Fruit fly (Drosophila melanogaster) whole organism, embryonic: ENCODE data around the gene HIP-R.

Experiments used
- B-H2 ChIP-seq: fragments of 200-800 bp; sonication (Bioruptor generic); optimal IDR thresholded peaks from 2 replicates; lab custom pipeline; 2018; ENCODE audit warnings: missing biosample characterization, mild to moderate bottlenecking, missing genetic modification characterization
- CG10274 ChIP-seq: fragments of 200-800 bp; sonication (Bioruptor generic); optimal IDR thresholded peaks from 3 replicates; lab custom pipeline; 2017; ENCODE audit warnings: missing biosample characterization, mild to moderate bottlenecking, missing genetic modification characterization
- CG11093 ChIP-seq: fragments of 200-800 bp; sonication (Bioruptor generic); IDR thresholded peaks from 3 replicates; pipeline ENCODE4 v1.3.6; 2022; ENCODE audit warnings: missing biosample characterization, missing genetic modification characterization
- CG13287 ChIP-seq: fragments of 200-800 bp; sonication (Bioruptor generic); IDR thresholded peaks from 2 replicates; pipeline ENCODE4 v1.3.6; 2022; ENCODE audit warnings: missing biosample characterization, missing genetic modification characterization; ENCODE audit not compliant: partially characterized antibody
- CG14050 ChIP-seq: fragments of 200-800 bp; sonication (Bioruptor generic); IDR thresholded peaks from 3 replicates; pipeline ENCODE4 v1.3.6; 2022; ENCODE audit warnings: missing biosample characterization, missing genetic modification characterization
- CG1603 ChIP-seq: fragments of 200-800 bp; sonication (Bioruptor generic); optimal IDR thresholded peaks from 2 replicates; lab custom pipeline; 2019; ENCODE audit warnings: missing biosample characterization, mild to moderate bottlenecking, missing genetic modification characterization, moderate library complexity
- CG18011 ChIP-seq: fragments of 200-800 bp; sonication (Bioruptor generic); optimal IDR thresholded peaks from 2 replicates; lab custom pipeline; 2017; ENCODE audit warnings: missing biosample characterization, missing genetic modification characterization, mild to moderate bottlenecking, moderate library complexity, missing genotype
- CG2116 ChIP-seq: fragments of 200-800 bp; sonication (Bioruptor generic); optimal IDR thresholded peaks from 3 replicates; lab custom pipeline; 2018; ENCODE audit warnings: missing biosample characterization, mild to moderate bottlenecking, missing genetic modification characterization
- CG31388 ChIP-seq: fragments of 200-800 bp; sonication (Bioruptor generic); optimal IDR thresholded peaks from 2 replicates; lab custom pipeline; 2016; ENCODE audit warnings: missing biosample characterization, missing genetic modification characterization
- CG3407 ChIP-seq: fragments of 200-800 bp; sonication (Bioruptor generic); optimal IDR thresholded peaks from 2 replicates; lab custom pipeline; 2018; ENCODE audit warnings: missing biosample characterization, mild to moderate bottlenecking, missing genetic modification characterization
- CG42726 ChIP-seq: fragments of 200-800 bp; sonication (Bioruptor generic); IDR thresholded peaks from 2 replicates; pipeline ENCODE4 v1.3.6; 2022; ENCODE audit warnings: missing biosample characterization, missing genetic modification characterization; ENCODE audit not compliant: partially characterized antibody
- CG4617 ChIP-seq: fragments of 200-800 bp; sonication (Bioruptor generic); optimal IDR thresholded peaks from 3 replicates; lab custom pipeline; 2016; ENCODE audit warnings: missing biosample characterization, missing genetic modification characterization, borderline replicate concordance
- CG7839 ChIP-seq: fragments of 200-800 bp; sonication (Bioruptor generic); optimal IDR thresholded peaks from 3 replicates; lab custom pipeline; 2018; ENCODE audit warnings: missing biosample characterization, mild to moderate bottlenecking, missing genetic modification characterization, moderate library complexity
- CG7928 ChIP-seq: fragments of 200-800 bp; sonication (Bioruptor generic); optimal IDR thresholded peaks from 2 replicates; lab custom pipeline; 2017; ENCODE audit warnings: missing biosample characterization, mild to moderate bottlenecking, missing genetic modification characterization
- Chrac-16 ChIP-seq: fragments of 200-800 bp; sonication (Bioruptor generic); optimal IDR thresholded peaks from 3 replicates; lab custom pipeline; 2016; ENCODE audit warnings: missing biosample characterization, missing genetic modification characterization
- CoRest ChIP-seq: fragments of 200-800 bp; sonication (Bioruptor generic); optimal IDR thresholded peaks from 3 replicates; lab custom pipeline; 2018; ENCODE audit warnings: missing biosample characterization, mild to moderate bottlenecking, missing genetic modification characterization, moderate library complexity
- D ChIP-seq, 2 experiments: fragments of 200-800 bp in 1 of 2; fragments of >200 bp in 1 of 2; sonication (Bioruptor generic) in 1 of 2; optimal IDR thresholded peaks; 2 replicates in 1 of 2; 3 replicates in 1 of 2; lab custom pipeline; 2017; ENCODE audit warnings: mild to moderate bottlenecking in 1 of 2, missing biosample characterization in 1 of 2, missing genetic modification characterization in 1 of 2, missing genetic modification reagents in 1 of 2
- Elba2 ChIP-seq: fragments of 200-800 bp; sonication (Bioruptor generic); optimal IDR thresholded peaks from 3 replicates; lab custom pipeline; 2016; ENCODE audit warnings: missing biosample characterization, missing genetic modification characterization
- Lim3 ChIP-seq: fragments of 200-800 bp; sonication (Bioruptor generic); IDR thresholded peaks from 2 replicates; pipeline ENCODE4 v1.3.6; 2022; ENCODE audit warnings: missing biosample characterization, missing genetic modification characterization
- Meics ChIP-seq: fragments of 200-800 bp; sonication (Bioruptor generic); optimal IDR thresholded peaks from 2 replicates; lab custom pipeline; 2017; ENCODE audit warnings: missing biosample characterization, mild to moderate bottlenecking, missing genetic modification characterization
- Opbp ChIP-seq: fragments of 200-800 bp; sonication (Bioruptor generic); IDR thresholded peaks from 3 replicates; pipeline ENCODE4 v1.3.6; 2022; ENCODE audit warnings: missing biosample characterization, missing genetic modification characterization; ENCODE audit not compliant: partially characterized antibody
- Stat92E ChIP-seq, 3 experiments: fragments of >200 bp in 2 of 3; fragments of 200-800 bp in 1 of 3; sonication (Bioruptor generic) in 1 of 3; optimal IDR thresholded peaks; 2 replicates each; lab custom pipeline; 2017 to 2019; ENCODE audit warnings: missing biosample characterization in 3 of 3, missing genetic modification characterization in 3 of 3, mild to moderate bottlenecking in 1 of 3, moderate library complexity in 1 of 3
- Vsx1 ChIP-seq: fragments of 200-800 bp; sonication (Bioruptor generic); optimal IDR thresholded peaks from 2 replicates; lab custom pipeline; 2017; ENCODE audit warnings: missing biosample characterization, mild to moderate bottlenecking, missing genetic modification characterization, missing genetic modification reagents
- Xbp1 ChIP-seq: fragments of 200-800 bp; sonication (Bioruptor generic); optimal IDR thresholded peaks from 3 replicates; lab custom pipeline; 2016; ENCODE audit warnings: missing biosample characterization, mild to moderate bottlenecking, missing genetic modification characterization
- amos ChIP-seq: fragments of 200-800 bp; sonication (Bioruptor generic); IDR thresholded peaks from 2 replicates; pipeline ENCODE4 v1.3.6; 2022; ENCODE audit warnings: missing biosample characterization, missing genetic modification characterization; ENCODE audit not compliant: partially characterized antibody
- aop ChIP-seq: fragments of 200-800 bp; sonication (Bioruptor generic); IDR thresholded peaks from 2 replicates; pipeline ENCODE4 v1.3.6; 2022; ENCODE audit warnings: missing biosample characterization, missing genetic modification characterization
- ato ChIP-seq: fragments of 200-800 bp; sonication (Bioruptor generic); IDR thresholded peaks from 2 replicates; pipeline ENCODE4 v1.3.6; 2022; ENCODE audit warnings: missing biosample characterization, missing genetic modification characterization; ENCODE audit not compliant: partially characterized antibody
- bcd ChIP-seq: fragments of 200-800 bp; sonication (Bioruptor generic); optimal IDR thresholded peaks from 2 replicates; lab custom pipeline; 2017; ENCODE audit warnings: missing biosample characterization, mild to moderate bottlenecking, missing genetic modification characterization
- ems ChIP-seq: fragments of 200-800 bp; sonication (Bioruptor generic); optimal IDR thresholded peaks from 3 replicates; lab custom pipeline; 2016; ENCODE audit warnings: missing biosample characterization, missing genetic modification characterization
- gcm2 ChIP-seq: fragments of 200-800 bp; sonication (Bioruptor generic); optimal IDR thresholded peaks from 2 replicates; lab custom pipeline; 2016; ENCODE audit warnings: missing biosample characterization, missing genetic modification characterization
- grn ChIP-seq: fragments of 200-800 bp; sonication (Bioruptor generic); optimal IDR thresholded peaks from 3 replicates; lab custom pipeline; 2017; ENCODE audit warnings: missing biosample characterization, missing genetic modification characterization
- h ChIP-seq: fragments of >200 bp; optimal IDR thresholded peaks from 2 replicates; lab custom pipeline; 2017
- hkb ChIP-seq, 2 experiments: fragments of 200-800 bp in 1 of 2; fragments of >200 bp in 1 of 2; sonication (Bioruptor generic) in 1 of 2; IDR thresholded peaks in 1 of 2; optimal IDR thresholded peaks in 1 of 2; 2 replicates each; pipeline versions ENCODE4 v1.3.6 to Lab custom; 2017 to 2022; ENCODE audit warnings: missing biosample characterization in 1 of 2, missing genetic modification characterization in 1 of 2
- hth ChIP-seq: fragments of >200 bp; optimal IDR thresholded peaks from 2 replicates; lab custom pipeline; 2017; ENCODE audit warnings: inconsistent platforms
- ken ChIP-seq: fragments of 200-800 bp; sonication (Bioruptor generic); IDR thresholded peaks from 3 replicates; pipeline ENCODE4 v1.3.6; 2022; ENCODE audit warnings: missing biosample characterization, missing genetic modification characterization
- kni ChIP-seq: fragments of 200-800 bp; sonication (Bioruptor generic); optimal IDR thresholded peaks from 3 replicates; lab custom pipeline; 2017; ENCODE audit warnings: mild to moderate bottlenecking, missing biosample characterization, missing genetic modification reagents, missing genetic modification characterization
- phol ChIP-seq: fragments of 200-800 bp; sonication (Bioruptor generic); optimal IDR thresholded peaks from 3 replicates; lab custom pipeline; 2018; ENCODE audit warnings: missing biosample characterization, mild to moderate bottlenecking, missing genetic modification characterization, moderate library complexity
- rib ChIP-seq: fragments of 200-800 bp; sonication (Bioruptor generic); IDR thresholded peaks from 2 replicates; pipeline ENCODE4 v1.3.6; 2022; ENCODE audit warnings: missing biosample characterization, missing genetic modification characterization
- scrt ChIP-seq: fragments of 200-800 bp; sonication (Bioruptor generic); optimal IDR thresholded peaks from 2 replicates; lab custom pipeline; 2018; ENCODE audit warnings: missing biosample characterization, mild to moderate bottlenecking, missing genetic modification characterization, moderate library complexity
- sens-2 ChIP-seq: fragments of 200-800 bp; sonication (Bioruptor generic); IDR thresholded peaks from 2 replicates; pipeline ENCODE4 v1.3.6; 2022; ENCODE audit warnings: missing biosample characterization, missing genetic modification characterization
- seq ChIP-seq: fragments of 200-800 bp; sonication (Bioruptor generic); IDR thresholded peaks from 2 replicates; pipeline ENCODE4 v1.3.6; 2022; ENCODE audit warnings: missing biosample characterization, missing genetic modification characterization
- shn ChIP-seq: fragments of 200-800 bp; sonication (Bioruptor generic); optimal IDR thresholded peaks from 3 replicates; lab custom pipeline; 2016; ENCODE audit warnings: missing biosample characterization, missing genetic modification characterization
- tll ChIP-seq, 2 experiments: fragments of 200-800 bp in 1 of 2; fragments of >200 bp in 1 of 2; sonication (Bioruptor generic) in 1 of 2; optimal IDR thresholded peaks; 2 replicates each; lab custom pipeline; 2017 to 2019; ENCODE audit warnings: missing biosample characterization in 2 of 2, missing genetic modification characterization in 2 of 2, mild to moderate bottlenecking in 1 of 2, moderate library complexity in 1 of 2
- ttk ChIP-seq: fragments of 200-800 bp; sonication (Bioruptor generic); IDR thresholded peaks from 2 replicates; pipeline ENCODE4 v2.1.2; 2022; ENCODE audit warnings: missing biosample characterization, missing genetic modification characterization
- wdn ChIP-seq: fragments of 200-800 bp; sonication (Bioruptor generic); IDR thresholded peaks from 2 replicates; pipeline ENCODE4 v1.3.6; 2022; ENCODE audit warnings: missing biosample characterization, missing genetic modification characterization
- zen2 ChIP-seq: fragments of 200-800 bp; sonication (Bioruptor generic); IDR thresholded peaks from 3 replicates; pipeline ENCODE4 v1.3.6; 2022; ENCODE audit warnings: missing biosample characterization, missing genetic modification characterization; ENCODE audit not compliant: partially characterized antibody

HIP-R gene

dm6 chrX:3743005-3743890 lies 46.5 kb upstream of the HIP-R start (continued):
- TF ChIP-seq D (optimal IDR thresholded peaks at IDR 0.05; lab: Kevin White, UChicago): no peak
- TF ChIP-seq D (GFP tag; optimal IDR thresholded peaks at IDR 0.05; lab: Kevin White, UChicago): peak; percentile 42
- TF ChIP-seq ato (GFP tag; lab: Robert Waterston, UW): 0 out of 2 replicates have a peak, but pooled peaks have one; percentile 29
- TF ChIP-seq scrt (GFP tag; lab: Kevin White, UChicago): peak; percentile 72
- peak; percentile 59 for TF ChIP-seq gcm2
- no peak for TF ChIP-seq tll (GFP tag; optimal IDR thresholded peaks at IDR 0.05; lab: Kevin White, UChicago)
- peak; percentile 89 for TF ChIP-seq CG10274 (GFP tag; lab: Kevin White, UChicago)
- no peak for TF ChIP-seq CG7928
- TF ChIP-seq hkb (optimal IDR thresholded peaks at IDR 0.05; lab: Kevin White, UChicago): no peak
- TF ChIP-seq hkb (GFP tag; IDR thresholded peaks at IDR 0.05; lab: Robert Waterston, UW): peak; percentile 90
- TF ChIP-seq Opbp: peak; percentile 64
- no peak for TF ChIP-seq hth
- peak; percentile 74 for TF ChIP-seq Meics
- TF ChIP-seq B-H2: peak; percentile 49
- TF ChIP-seq amos (GFP tag; lab: Robert Waterston, UW): no peak; the same call in 1 of the 2 replicates
- peak; percentile 66; the same call in 2 of the 3 replicates for TF ChIP-seq CG11093
- TF ChIP-seq grn (GFP tag; lab: Kevin White, UChicago): peak; percentile 4
- peak; percentile 74 for TF ChIP-seq CG3407 (GFP tag; lab: Kevin White, UChicago)
- TF ChIP-seq Vsx1: no peak
- peak; percentile 39 for TF ChIP-seq kni (GFP tag; lab: Kevin White, UChicago)
- no peak for TF ChIP-seq CG18011 (GFP tag; lab: Kevin White, UChicago)
- no peak for TF ChIP-seq CG4617
- no peak for TF ChIP-seq h (lab: Kevin White, UChicago)
- TF ChIP-seq ttk (GFP tag; lab: Robert Waterston, UW): peak; percentile 81
- peak; percentile 63; the same call in 1 of the 2 replicates for TF ChIP-seq CG42726
- TF ChIP-seq seq: peak; percentile 82
- no peak for TF ChIP-seq Elba2 (GFP tag; lab: Kevin White, UChicago)
- peak; percentile 74 for TF ChIP-seq ken (GFP tag; lab: Robert Waterston, UW)
- TF ChIP-seq Chrac-16 (GFP tag; lab: Kevin White, UChicago): peak; percentile 76
- TF ChIP-seq zen2 (GFP tag; lab: Robert Waterston, UW): no peak
- no peak for TF ChIP-seq Stat92E (GFP tag; optimal IDR thresholded peaks at IDR 0.05; lab: Kevin White, UChicago)
- TF ChIP-seq wdn (GFP tag; lab: Robert Waterston, UW): peak; percentile 44
- 0 out of 2 replicates have a peak, but pooled peaks have one; percentile 5 for TF ChIP-seq sens-2 (GFP tag; lab: Robert Waterston, UW)
- TF ChIP-seq CG14050 (GFP tag; lab: Robert Waterston, UW): peak; percentile 87
- TF ChIP-seq CG13287 (GFP tag; lab: Robert Waterston, UW): no peak
- TF ChIP-seq bcd (GFP tag; lab: Kevin White, UChicago): peak; percentile 70
- TF ChIP-seq rib (GFP tag; lab: Robert Waterston, UW): no peak; the same call in 1 of the 2 replicates
- TF ChIP-seq Xbp1 (GFP tag; lab: Kevin White, UChicago): peak; percentile 82
- peak; percentile 87 for TF ChIP-seq CoRest (tag; lab: Kevin White, UChicago)
- peak; percentile 91 for TF ChIP-seq CG7839 (tag; lab: Kevin White, UChicago)
- TF ChIP-seq CG2116: peak; percentile 6
- peak; percentile 87 for TF ChIP-seq shn
- TF ChIP-seq Lim3: 0 out of 2 replicates have a peak, but pooled peaks have one; percentile 12
- peak; percentile 50 for TF ChIP-seq CG31388 (GFP tag; lab: Kevin White, UChicago)
- TF ChIP-seq ems (GFP tag; lab: Kevin White, UChicago): peak; percentile 81
- TF ChIP-seq phol (tag; lab: Kevin White, UChicago): peak; percentile 85
- TF ChIP-seq aop (GFP tag; lab: Robert Waterston, UW): peak; percentile 68
- peak; percentile 93 for TF ChIP-seq CG1603 (tag; lab: Kevin White, UChicago)
